Fruit fly (Drosophila melanogaster): Measurements from ENCODE around the gene LysX.

- TF ChIP-seq CG7368 (GFP tag; optimal IDR thresholded peaks at IDR 0.05) (no peak), Gug (GFP tag; IDR thresholded peaks at IDR 0.05) (no peak), CG8319 (GFP tag; optimal IDR thresholded peaks at IDR 0.05) (no peak), Met (GFP tag; optimal IDR thresholded peaks at IDR 0.05) (no peak), CG16779 (tag; optimal IDR thresholded peaks at IDR 0.05) (no peak), Eip93F (GFP tag; optimal IDR thresholded peaks at IDR 0.05) (no peak), CG11294 (GFP tag; IDR thresholded peaks at IDR 0.05) (no peak), CG6792 (GFP tag; optimal IDR thresholded peaks at IDR 0.05) (no peak), CG8632 (GFP tag; optimal IDR thresholded peaks at IDR 0.05) (no peak), Ets21C (GFP tag; optimal IDR thresholded peaks at IDR 0.05) (no peak), salr (GFP tag; optimal IDR thresholded peaks at IDR 0.05) (no peak), OdsH (GFP tag; optimal IDR thresholded peaks at IDR 0.05) (no peak), CG4318 (GFP tag; optimal IDR thresholded peaks at IDR 0.05) (no peak), Sox15 (GFP tag; optimal IDR thresholded peaks at IDR 0.05) (no peak)
Observed at dm6 chr3L:1227303-1227797, 32.2 kb upstream of the LysX start, which contains the start of gene LysS.

Measured in whole organism, prepupa.